Worm (Caenorhabditis elegans): ENCODE results near the gene B0198.2.

DNA sequence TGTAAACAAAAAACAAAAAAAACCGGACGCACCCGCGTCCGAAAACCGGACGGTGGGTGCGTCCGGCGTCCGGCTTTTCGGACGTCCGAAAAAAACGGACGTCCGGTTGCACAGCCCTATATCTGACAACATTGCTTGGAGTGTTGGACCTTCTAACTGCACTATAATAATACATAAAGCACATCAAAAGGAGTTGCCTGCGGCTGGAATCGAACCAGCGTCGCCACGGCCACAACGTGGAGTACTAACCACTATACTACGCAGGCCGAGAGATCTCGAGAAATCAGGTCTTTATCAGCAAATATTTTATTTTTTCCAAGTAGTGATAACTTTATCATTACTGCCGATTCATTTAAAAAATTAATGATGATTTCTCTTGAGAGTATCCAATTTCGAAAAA lies 32.2 kb upstream of the B0198.2 start:
- no peak for TF ChIP-seq scrt-1 (GFP tag; IDR thresholded peaks at IDR 0.05)
- no peak for TF ChIP-seq tra-4 (tag; optimal IDR thresholded peaks at IDR 0.05)
- TF ChIP-seq ama-1 (optimal IDR thresholded peaks at IDR 0.05): no peak
- TF ChIP-seq hmbx-1 (tag; optimal IDR thresholded peaks at IDR 0.05): no peak
- no peak for TF ChIP-seq flt-1 (GFP tag; IDR thresholded peaks at IDR 0.05)
- TF ChIP-seq sea-1 (GFP tag; conservative IDR thresholded peaks at IDR 0.05): no peak
- TF ChIP-seq hmg-4 (GFP tag; optimal IDR thresholded peaks at IDR 0.05): no peak
- TF ChIP-seq ets-7 (tag; optimal IDR thresholded peaks at IDR 0.05): no peak
- no peak for TF ChIP-seq hnd-1 (tag; optimal IDR thresholded peaks at IDR 0.05)
- no peak for TF ChIP-seq ceh-36 (tag; optimal IDR thresholded peaks at IDR 0.05)
